Fruit fly (Drosophila melanogaster): ENCODE data around the gene Arfrp1.

Gene Arfrp1

DNA sequence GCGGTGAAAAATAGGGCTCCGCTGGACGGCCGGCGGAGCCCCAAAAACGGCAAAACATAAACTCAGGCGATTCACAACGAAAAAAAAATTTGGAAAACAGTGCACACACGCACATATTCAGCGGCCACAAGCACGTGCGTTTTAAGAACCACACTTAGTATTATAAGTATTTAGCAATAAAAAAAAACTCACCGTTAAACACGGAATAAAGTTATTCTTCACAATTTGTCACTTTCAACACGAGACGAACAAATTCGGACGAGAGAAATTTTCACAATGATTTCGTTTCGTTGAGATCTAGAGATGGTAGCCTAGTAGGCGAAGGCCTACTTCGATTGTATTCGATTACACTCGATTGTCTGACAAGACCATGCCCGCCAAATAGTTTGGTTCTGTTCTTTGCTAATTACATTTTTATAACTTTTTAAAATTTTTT is 49.5 kb downstream of the Arfrp1 start, which contains the start of gene His3.3B (continued):
- TF ChIP-seq ab (GFP tag; optimal IDR thresholded peaks at IDR 0.05) (no peak), CG32767 (GFP tag; IDR thresholded peaks at IDR 0.05) (peak; percentile 35; the same call in 1 of the 2 replicates), Side (GFP tag; optimal IDR thresholded peaks at IDR 0.05) (no peak), Awh (GFP tag; IDR thresholded peaks at IDR 0.05) (no peak), CG10462 (GFP tag; optimal IDR thresholded peaks at IDR 0.05) (no peak), CG12071 (GFP tag; optimal IDR thresholded peaks at IDR 0.05) (no peak), Bgb (GFP tag; IDR thresholded peaks at IDR 0.05; ENCODE audit: partially characterized antibody) (peak; percentile 48; the same call in 1 of the 2 replicates), pzg (GFP tag; optimal IDR thresholded peaks at IDR 0.05) (peak; percentile 74), CG12769 (tag; optimal IDR thresholded peaks at IDR 0.05) (no peak), nom (GFP tag; optimal IDR thresholded peaks at IDR 0.05) (no peak), az2 (GFP tag; optimal IDR thresholded peaks at IDR 0.05) (no peak), tgo (GFP tag; IDR thresholded peaks at IDR 0.05) (no peak; the same call in 2 of the 3 replicates), CG3995 (GFP tag; optimal IDR thresholded peaks at IDR 0.05) (peak; percentile 4), Six4 (GFP tag; optimal IDR thresholded peaks at IDR 0.05) (no peak), cas (GFP tag; IDR thresholded peaks at IDR 0.05) (no peak), Neu2 (GFP tag; optimal IDR thresholded peaks at IDR 0.05; ENCODE audit: borderline replicate concordance) (no peak), gro (GFP tag; optimal IDR thresholded peaks at IDR 0.05) (peak; percentile 25), Elba2 (GFP tag; optimal IDR thresholded peaks at IDR 0.05) (no peak), seq (GFP tag; IDR thresholded peaks at IDR 0.05) (peak; percentile 11; the same call in 1 of the 2 replicates), CG14710 (tag; optimal IDR thresholded peaks at IDR 0.05) (peak; percentile 42), wek (GFP tag; optimal IDR thresholded peaks at IDR 0.05) (peak; percentile 8), CG6254 (GFP tag; optimal IDR thresholded peaks at IDR 0.05) (no peak), CG33557 (GFP tag; optimal IDR thresholded peaks at IDR 0.05) (peak; percentile 11), fd102C (GFP tag; optimal IDR thresholded peaks at IDR 0.05) (no peak), CG1603 (tag; optimal IDR thresholded peaks at IDR 0.05) (peak; percentile 44), ash1 (GFP tag; optimal IDR thresholded peaks at IDR 0.05) (no peak), Fer3 (tag; optimal IDR thresholded peaks at IDR 0.05) (no peak), nau (GFP tag; optimal IDR thresholded peaks at IDR 0.05) (peak; percentile 1), so (GFP tag; IDR thresholded peaks at IDR 0.05) (no peak), knrl (GFP tag; IDR thresholded peaks at IDR 0.05; ENCODE audit: partially characterized antibody) (peak; percentile 13; the same call in 1 of the 3 replicates), Camta (GFP tag; optimal IDR thresholded peaks at IDR 0.05) (no peak), Sox100B (GFP tag; optimal IDR thresholded peaks at IDR 0.05) (no peak), CG10543 (GFP tag; optimal IDR thresholded peaks at IDR 0.05) (peak; percentile 18), CG6765 (GFP tag; optimal IDR thresholded peaks at IDR 0.05) (peak; percentile 47), CG8924 (tag; optimal IDR thresholded peaks at IDR 0.05) (no peak), CG8478 (optimal IDR thresholded peaks at IDR 0.05) (no peak), lilli (GFP tag; optimal IDR thresholded peaks at IDR 0.05) (peak; percentile 22), CG15073 (GFP tag; optimal IDR thresholded peaks at IDR 0.05) (no peak), sisA (GFP tag; IDR thresholded peaks at IDR 0.05) (no peak), CG2129 (GFP tag; IDR thresholded peaks at IDR 0.05; ENCODE audit: partially characterized antibody) (no peak), ttk (GFP tag; IDR thresholded peaks at IDR 0.05) (no peak), CG12942 (GFP tag; optimal IDR thresholded peaks at IDR 0.05) (no peak), row (GFP tag; IDR thresholded peaks at IDR 0.05) (no peak), CG2202 (tag; optimal IDR thresholded peaks at IDR 0.05) (no peak), zen2 (GFP tag; IDR thresholded peaks at IDR 0.05; ENCODE audit: partially characterized antibody) (no peak), CG7372 (GFP tag; IDR thresholded peaks at IDR 0.05) (no peak), CG2875 (GFP tag; optimal IDR thresholded peaks at IDR 0.05) (no peak), MESR4 (GFP tag; optimal IDR thresholded peaks at IDR 0.05) (peak; percentile 100), HmgZ (tag; optimal IDR thresholded peaks at IDR 0.05) (peak; percentile 22), CG4360 (GFP tag; IDR thresholded peaks at IDR 0.05) (no peak), CG1792 (GFP tag; optimal IDR thresholded peaks at IDR 0.05) (no peak)

Measured in whole organism, embryonic.